Fruit fly (Drosophila melanogaster) whole organism: ENCODE measurements around the gene PRL-1.

Source experiments
- CG8478 ChIP-seq: fragments of >200 bp; optimal IDR thresholded peaks from 2 replicates; lab custom pipeline; 2018; ENCODE audit warnings: inconsistent platforms
- Dll ChIP-seq: fragments of >200 bp; optimal IDR thresholded peaks from 2 replicates; lab custom pipeline; 2017
- EcR ChIP-seq, 2 experiments: fragments of >200 bp; optimal IDR thresholded peaks; 2 replicates each; lab custom pipeline; 2017; ENCODE audit warnings: missing biosample characterization in 2 of 2, missing genetic modification characterization in 2 of 2, missing genetic modification reagents in 2 of 2
- pan ChIP-seq: fragments of >200 bp; optimal IDR thresholded peaks from 2 replicates; lab custom pipeline; 2017
- psq ChIP-seq: fragments of >200 bp; optimal IDR thresholded peaks from 2 replicates; lab custom pipeline; 2017
- usp ChIP-seq: fragments of >200 bp; optimal IDR thresholded peaks from 2 replicates; lab custom pipeline; 2017; ENCODE audit warnings: missing biosample characterization, missing genetic modification characterization, mixed read lengths

Gene PRL-1

DNA sequence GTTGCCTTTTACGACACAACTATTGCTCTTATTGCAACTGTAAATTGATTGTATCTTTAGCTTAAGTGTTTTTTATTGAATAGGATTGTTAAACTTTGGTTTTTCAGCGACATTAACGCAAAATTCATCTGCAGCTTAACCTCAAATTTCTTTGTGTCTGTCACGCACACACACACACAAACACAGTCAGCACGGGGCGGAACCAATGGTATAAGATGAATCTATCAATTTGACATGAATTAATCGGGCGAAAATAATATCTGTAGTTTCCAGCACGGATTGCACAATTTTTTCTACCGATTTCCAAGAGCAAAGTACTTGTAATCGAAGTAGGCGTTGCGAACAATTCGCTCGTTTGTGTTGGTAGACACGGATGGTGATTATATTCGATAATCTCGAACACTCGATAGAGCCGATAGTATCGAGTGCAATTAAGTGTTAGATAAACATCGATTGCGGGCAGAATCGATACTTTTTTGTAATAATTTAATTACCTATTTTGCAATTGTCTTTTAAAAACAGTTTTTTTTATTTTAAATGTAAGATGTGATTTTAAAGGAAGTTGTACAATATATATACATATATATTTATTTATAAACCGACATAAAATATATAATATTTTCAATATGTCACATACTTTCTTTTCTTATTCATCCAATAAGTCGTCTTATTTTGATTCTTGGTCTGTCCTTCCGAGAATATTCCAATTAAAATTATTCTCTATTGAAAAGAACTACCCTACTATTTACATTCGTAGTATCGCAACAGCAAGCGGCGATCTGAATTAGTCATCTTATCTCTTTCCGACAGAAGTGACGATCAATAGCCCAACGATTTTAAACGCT is at the start of gene PRL-1, which contains the start of gene EndoGI:
Gene PRL-1 (minus strand): TSS at position 380 of the 845 bp plus-strand sequence.
Gene EndoGI (plus strand): TSS at position 462 of the 845 bp plus-strand sequence.
- TF ChIP-seq EcR (GFP tag; optimal IDR thresholded peaks at IDR 0.05; lab: Kevin White, UChicago) (no peak), pan (lab: Kevin White, UChicago) (no peak), CG8478 (lab: Kevin White, UChicago) (peak; percentile 47)

DNA sequence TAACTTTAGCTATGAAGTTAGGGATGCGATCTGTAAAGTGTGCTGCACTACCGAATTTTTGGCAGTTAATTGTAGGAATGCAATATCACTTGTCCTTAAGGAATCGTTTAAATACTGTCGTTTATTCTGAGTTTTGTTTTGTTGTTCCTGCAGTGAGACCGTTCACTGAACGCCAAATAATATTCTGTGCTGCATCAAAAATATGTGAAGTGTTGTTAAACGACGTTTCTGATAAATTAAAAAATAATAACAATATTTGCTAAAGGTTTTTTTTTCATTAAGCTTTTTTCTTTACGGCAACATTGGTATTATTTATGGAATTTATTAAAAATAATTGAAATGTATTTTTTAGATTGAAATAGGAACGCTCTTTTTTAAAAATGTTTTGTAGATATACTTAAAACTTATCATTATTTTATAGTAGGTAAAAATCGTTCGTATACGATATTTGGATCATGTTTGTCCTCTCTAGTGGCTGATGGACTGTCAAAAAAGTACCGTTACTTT is 45.4 kb upstream of the PRL-1 start, which contains the start of gene GMF:
Gene GMF (minus strand): TSS at position 182 of the 507 bp plus-strand sequence.
- TF ChIP-seq EcR (GFP tag; optimal IDR thresholded peaks at IDR 0.05; lab: Kevin White, UChicago) (no peak), CG8478 (lab: Kevin White, UChicago) (no peak), Dll (no peak), psq (no peak), usp (GFP tag; lab: Kevin White, UChicago) (no peak), pan (lab: Kevin White, UChicago) (no peak)

DNA sequence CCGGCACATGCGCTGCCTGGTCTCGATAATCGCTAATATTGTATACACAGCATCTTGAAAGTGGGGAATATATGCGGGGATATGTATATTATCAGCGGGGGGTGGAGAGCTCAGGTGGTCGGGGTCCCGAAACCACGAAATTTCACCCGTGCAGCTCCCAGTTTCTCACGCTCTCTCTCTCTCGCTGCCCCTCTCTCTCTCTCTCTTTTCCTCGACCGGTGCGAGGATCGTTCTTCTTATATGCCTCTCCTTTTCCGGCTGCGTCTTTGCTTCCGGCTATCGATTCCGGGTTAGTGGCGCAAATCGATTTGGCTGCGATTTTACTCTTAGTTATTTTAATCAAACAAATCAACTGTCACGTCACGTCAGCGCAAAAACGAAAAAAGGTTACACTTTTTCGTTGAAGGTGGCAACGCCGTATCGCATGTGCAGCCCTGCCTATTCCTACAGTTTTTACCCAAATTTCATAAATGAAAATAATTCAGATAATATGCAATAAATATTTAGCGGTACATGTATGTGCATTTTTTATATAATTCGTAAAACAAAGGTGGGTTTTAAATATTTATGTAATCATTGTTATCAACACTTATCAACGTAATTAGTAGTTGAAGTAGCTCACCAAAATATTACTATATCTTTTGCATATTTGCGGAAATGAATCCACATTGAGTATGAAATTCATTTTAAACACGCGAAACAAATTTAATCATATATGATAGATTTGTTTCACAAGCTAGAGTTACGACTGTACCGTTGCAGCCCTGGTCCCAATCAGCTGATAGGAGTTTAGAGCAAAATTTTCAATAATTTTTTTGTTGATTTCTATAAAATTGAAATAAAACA is 42.3 kb upstream of the PRL-1 start, which contains the start of the genes heix and CG17328:
Gene heix (minus strand): TSS at position 393 of the 846 bp plus-strand sequence.
Gene CG17328 (plus strand): TSS at position 478 of the 846 bp plus-strand sequence.
- TF ChIP-seq CG8478 (lab: Kevin White, UChicago) (no peak), pan (lab: Kevin White, UChicago) (no peak), usp (GFP tag; lab: Kevin White, UChicago) (no peak), psq (no peak), EcR (GFP tag; optimal IDR thresholded peaks at IDR 0.05; lab: Kevin White, UChicago) (no peak), Dll (no peak)

DNA sequence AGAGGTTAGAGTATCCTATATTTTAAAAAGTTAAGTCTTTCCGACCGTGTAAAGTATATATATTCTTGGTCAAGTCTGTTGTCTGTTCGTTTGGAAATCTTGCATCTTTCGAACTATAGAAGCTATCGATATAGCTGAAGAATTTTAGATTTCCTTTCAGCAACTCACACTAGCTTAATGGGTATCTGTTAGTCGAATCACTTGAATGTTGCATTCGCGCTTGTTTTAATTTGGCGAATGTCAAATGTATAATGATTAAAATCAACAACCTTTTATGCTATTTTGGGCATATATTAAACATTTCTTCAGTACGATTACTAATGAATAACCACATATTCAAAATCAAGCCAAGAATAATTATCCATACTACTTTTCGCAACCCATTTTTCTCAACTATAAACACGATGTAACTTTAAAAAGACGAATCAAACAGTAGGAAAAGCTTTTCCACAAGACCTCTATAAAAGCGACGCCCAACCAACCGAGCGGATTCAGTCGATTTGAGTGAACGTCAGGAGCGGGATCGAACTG is 36.4 kb upstream of the PRL-1 start, which contains the start of gene Cyp303a1:
Gene Cyp303a1 (plus strand): TSS at position 481 of the 531 bp plus-strand sequence.
- TF ChIP-seq Dll (no peak), psq (no peak), EcR (GFP tag; optimal IDR thresholded peaks at IDR 0.05; lab: Kevin White, UChicago) (no peak), usp (GFP tag; lab: Kevin White, UChicago) (no peak), CG8478 (lab: Kevin White, UChicago) (no peak), pan (lab: Kevin White, UChicago) (no peak)

DNA sequence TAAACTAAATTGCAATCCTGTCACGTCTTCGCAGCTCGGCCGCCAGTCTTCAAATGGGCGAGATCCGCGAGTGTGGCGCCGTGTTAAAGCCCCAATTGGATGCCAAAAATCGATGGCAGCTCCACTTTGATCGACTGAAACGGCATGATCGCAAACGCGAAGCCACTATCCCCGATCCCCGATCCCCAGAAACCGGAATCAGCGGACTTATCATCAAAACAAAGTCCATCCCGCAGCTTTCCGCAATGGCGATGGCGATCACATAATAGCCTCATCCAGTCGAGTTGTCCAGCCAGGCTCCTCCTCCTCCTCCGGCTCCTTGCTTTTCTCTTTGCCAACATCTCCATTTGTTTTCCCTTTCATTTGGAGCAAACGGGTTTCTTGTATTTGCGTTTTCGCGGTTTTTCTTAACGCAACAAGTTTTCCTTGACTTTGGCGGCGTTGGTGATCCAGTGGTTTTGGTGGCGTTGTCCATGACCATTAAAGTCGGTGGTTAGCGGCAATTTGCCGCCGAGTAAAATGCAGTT is 35.6 kb upstream of the PRL-1 start, which contains the start of gene CG13258:
Gene CG13258 (minus strand): TSS at position 51 of the 527 bp plus-strand sequence.
- TF ChIP-seq Dll (no peak), pan (lab: Kevin White, UChicago) (no peak)

DNA sequence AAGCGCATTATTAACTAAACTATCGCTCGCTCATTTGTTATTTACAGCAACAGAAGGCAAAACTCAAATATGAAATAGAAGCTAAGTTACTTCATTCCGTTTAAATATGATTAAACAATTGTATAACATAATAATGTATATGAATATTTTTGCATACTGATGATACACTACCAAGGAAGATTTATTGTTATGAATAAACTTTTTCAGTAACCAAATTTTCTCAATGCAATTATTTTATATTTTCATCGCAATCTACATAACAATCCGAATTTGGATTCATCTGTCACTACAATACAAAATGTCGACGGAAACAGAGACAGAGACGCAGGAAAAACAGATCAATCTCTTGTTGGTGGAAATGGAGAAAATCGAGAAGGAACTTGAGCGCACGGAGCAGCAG is 33.6 kb upstream of the PRL-1 start, which contains the start of gene CG17329:
Gene CG17329 (plus strand): TSS at position 301 of the 400 bp plus-strand sequence.
- TF ChIP-seq Dll, result no peak
- no peak for TF ChIP-seq psq
- TF ChIP-seq usp (GFP tag; lab: Kevin White, UChicago), result no peak
- TF ChIP-seq EcR (GFP tag; optimal IDR thresholded peaks at IDR 0.05; lab: Kevin White, UChicago), result no peak
- TF ChIP-seq CG8478 (lab: Kevin White, UChicago), result no peak
- no peak for TF ChIP-seq pan (lab: Kevin White, UChicago)

DNA sequence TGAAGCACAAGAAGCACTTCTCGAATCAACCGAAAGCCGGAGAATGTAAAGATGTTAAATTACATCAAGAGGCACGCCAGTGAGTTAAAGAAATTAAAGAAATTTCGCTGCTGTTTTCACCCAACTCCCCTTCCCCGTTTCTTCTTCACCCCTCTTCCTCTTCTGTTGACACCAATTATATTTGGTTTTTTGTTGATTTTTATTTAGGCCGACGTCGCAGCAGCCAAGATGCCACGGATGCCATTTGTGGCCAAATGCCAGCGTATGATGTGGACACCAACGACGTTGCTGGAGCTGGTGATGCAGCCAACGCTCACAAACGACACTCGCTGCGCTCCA is 31.0 kb upstream of the PRL-1 start:
- TF ChIP-seq usp (GFP tag; lab: Kevin White, UChicago) (no peak), Dll (no peak), pan (lab: Kevin White, UChicago) (no peak), psq (no peak), EcR (GFP tag; optimal IDR thresholded peaks at IDR 0.05; lab: Kevin White, UChicago) (no peak)

DNA sequence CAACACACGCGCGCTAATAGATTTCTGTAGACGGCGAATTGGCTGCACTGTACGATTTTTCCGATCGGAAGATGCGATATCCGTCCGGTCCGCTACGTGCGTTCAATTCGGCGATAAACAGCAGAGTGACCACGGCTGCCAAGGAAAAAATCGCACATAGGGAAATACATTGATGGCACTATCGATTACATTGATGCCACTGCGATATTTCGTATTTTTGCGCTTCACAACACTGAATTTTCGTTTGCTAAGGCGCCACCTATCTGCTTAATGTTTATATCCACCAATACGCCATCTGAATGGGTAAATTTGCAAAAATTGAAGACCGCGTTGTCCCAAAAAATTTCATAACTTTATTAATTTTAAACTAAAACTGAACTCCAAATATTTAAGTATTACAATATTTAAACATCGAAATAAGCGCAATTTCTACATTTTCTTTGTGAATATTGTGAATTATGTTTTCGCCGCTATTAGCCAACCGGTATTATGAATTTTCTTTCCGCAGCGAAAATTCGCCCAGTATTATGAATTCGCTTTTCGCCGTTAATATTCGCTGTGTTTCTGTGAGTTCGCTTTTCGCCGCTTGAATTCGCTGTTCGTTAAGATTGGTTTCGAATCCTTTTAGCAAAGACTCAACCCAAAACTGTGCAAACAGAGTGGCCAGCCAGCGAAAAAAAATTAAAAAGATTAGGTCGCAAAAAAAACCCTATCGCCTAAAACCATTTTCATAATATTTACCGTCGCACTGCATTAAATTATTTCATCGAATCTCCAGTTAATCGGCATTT is 30.4 kb upstream of the PRL-1 start, which contains the start of the genes crp and pkaap:
Gene crp (minus strand): TSS at position 129 of the 791 bp plus-strand sequence.
Gene pkaap (plus strand): TSS at position 689 of the 791 bp plus-strand sequence.
- TF ChIP-seq pan (lab: Kevin White, UChicago) (no peak), CG8478 (lab: Kevin White, UChicago) (no peak), psq (no peak), usp (GFP tag; lab: Kevin White, UChicago) (no peak), Dll (no peak), EcR (GFP tag; optimal IDR thresholded peaks at IDR 0.05; lab: Kevin White, UChicago) (no peak)

DNA sequence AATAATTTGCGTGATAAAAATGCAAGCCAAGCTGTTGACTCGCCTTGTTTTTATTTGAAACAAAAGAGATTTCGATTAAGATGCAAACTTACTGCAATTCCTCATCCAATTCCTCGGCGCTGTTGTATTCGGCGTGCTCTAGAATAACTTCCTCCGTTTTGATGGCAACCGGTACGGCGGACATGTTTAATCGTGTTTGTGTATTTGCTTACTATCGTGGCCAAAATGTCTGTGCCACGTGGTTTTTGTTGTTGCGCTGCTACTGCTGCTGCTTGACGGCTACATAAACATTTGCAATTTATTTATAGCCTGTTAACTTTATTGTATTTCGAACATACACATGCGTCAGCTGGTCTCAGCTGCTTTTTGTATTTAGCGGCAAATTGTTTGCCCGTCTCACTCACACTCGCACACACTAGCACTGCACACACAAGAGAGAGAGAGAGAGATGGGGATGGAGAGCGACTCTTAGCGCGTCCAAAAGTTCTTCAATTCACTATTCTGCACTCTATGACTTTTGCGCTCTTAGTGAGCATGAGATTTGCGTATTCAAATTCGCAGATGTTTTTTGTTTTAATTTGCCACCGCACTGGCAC is 29.7 kb upstream of the PRL-1 start:
- no peak for TF ChIP-seq CG8478 (lab: Kevin White, UChicago)
- no peak for TF ChIP-seq Dll
- no peak for TF ChIP-seq usp (GFP tag; lab: Kevin White, UChicago)
- no peak for TF ChIP-seq pan (lab: Kevin White, UChicago)
- no peak for TF ChIP-seq psq
- no peak for TF ChIP-seq EcR (GFP tag; optimal IDR thresholded peaks at IDR 0.05; lab: Kevin White, UChicago)
